Worm (Caenorhabditis elegans) whole organism, L1 larva: ENCODE data around the gene chil-7.
A peak's percentile ranks its signal among the peaks of the same experiment; 100 is the strongest.

ENCODE experiments used
- C16A3.4 ChIP-seq: fragments of 150-350 bp; optimal IDR thresholded peaks from 2 replicates; lab custom pipeline; 2014; ENCODE audit warnings: missing biosample characterization, missing genetic modification characterization
- C34B4.2 ChIP-seq: sonication (generic microtip); optimal IDR thresholded peaks from 2 replicates; lab custom pipeline; 2017; ENCODE audit warnings: mild to moderate bottlenecking, missing genetic modification characterization, missing compliant biosample characterization
- F16B12.6 ChIP-seq: fragments of 150-350 bp; optimal IDR thresholded peaks from 2 replicates; lab custom pipeline; 2014; ENCODE audit warnings: missing biosample characterization, missing genetic modification characterization
- aha-1 ChIP-seq: fragments of 150-350 bp; optimal IDR thresholded peaks from 2 replicates; lab custom pipeline; 2014; ENCODE audit warnings: missing biosample characterization, missing genetic modification characterization
- alr-1 ChIP-seq: fragments of 200-800 bp; sonication (Bioruptor generic); optimal IDR thresholded peaks from 2 replicates; lab custom pipeline; 2018; ENCODE audit warnings: borderline replicate concordance, mild to moderate bottlenecking, missing genetic modification characterization, missing compliant biosample characterization
- blmp-1 ChIP-seq: fragments of 150-350 bp; optimal IDR thresholded peaks from 2 replicates; lab custom pipeline; 2014; ENCODE audit warnings: missing biosample characterization, missing genetic modification characterization
- ceh-63 ChIP-seq: fragments of 200-800 bp; sonication (Bioruptor generic); optimal IDR thresholded peaks from 2 replicates; lab custom pipeline; 2018; ENCODE audit warnings: mild to moderate bottlenecking, missing genetic modification characterization, missing compliant biosample characterization
- ceh-88 ChIP-seq: fragments of 200-800 bp; sonication (Bioruptor generic); IDR thresholded peaks from 2 replicates; pipeline ENCODE4 v1.3.6; 2022; ENCODE audit warnings: missing genetic modification characterization, missing compliant biosample characterization
- dsc-1 ChIP-seq: sonication (generic microtip); optimal IDR thresholded peaks from 2 replicates; lab custom pipeline; 2016; ENCODE audit warnings: mild to moderate bottlenecking, missing genetic modification characterization, missing compliant biosample characterization
- efl-1 ChIP-seq, 4 experiments: fragments of 150-350 bp; optimal IDR thresholded peaks in 3 of 4; peaks in 1 of 4; 1 replicate in 1 of 4; 2 replicates in 3 of 4; lab custom pipeline; 2014; ENCODE audit warnings: missing biosample characterization in 2 of 4, missing genetic modification characterization in 2 of 4, missing genetic modification reagents in 2 of 4
- elt-2 ChIP-seq: sonication (generic microtip); optimal IDR thresholded peaks from 2 replicates; lab custom pipeline; 2016; ENCODE audit warnings: missing genetic modification characterization, mild to moderate bottlenecking, inconsistent platforms, missing compliant biosample characterization, missing genetic modification reagents
- elt-3 ChIP-seq, 6 experiments: fragments of 150-350 bp in 1 of 6; sonication (generic microtip); optimal IDR thresholded peaks; 2 replicates each; lab custom pipeline; 2017 to 2018; ENCODE audit warnings: missing biosample characterization in 6 of 6, missing genetic modification characterization in 6 of 6, inconsistent platforms in 1 of 6
- grh-1 ChIP-seq: fragments of 200-800 bp; sonication (Bioruptor generic); IDR thresholded peaks from 2 replicates; pipeline ENCODE4 v1.3.6; 2022; ENCODE audit warnings: missing genetic modification reagents, missing genetic modification characterization, missing compliant biosample characterization
- hlh-17 ChIP-seq: fragments of 200-800 bp; sonication (Bioruptor generic); optimal IDR thresholded peaks from 2 replicates; lab custom pipeline; 2018; ENCODE audit warnings: missing genetic modification characterization, mild to moderate bottlenecking, missing compliant biosample characterization, moderate library complexity, borderline replicate concordance
- hlh-4 ChIP-seq: sonication (generic microtip); optimal IDR thresholded peaks from 2 replicates; lab custom pipeline; 2016; ENCODE audit warnings: mild to moderate bottlenecking, missing genetic modification characterization, missing compliant biosample characterization
- hpl-2 ChIP-seq: fragments of 150-350 bp; optimal IDR thresholded peaks from 2 replicates; lab custom pipeline; 2014; ENCODE audit warnings: missing biosample characterization, missing genetic modification reagents, missing genetic modification characterization
- isw-1 ChIP-seq: fragments of 200-800 bp; sonication (Bioruptor generic); IDR thresholded peaks from 2 replicates; pipeline ENCODE4 v1.3.6; 2022; ENCODE audit warnings: missing genetic modification characterization, missing compliant biosample characterization
- lin-14 ChIP-seq: fragments of 200-800 bp; sonication (Bioruptor generic); optimal IDR thresholded peaks from 2 replicates; lab custom pipeline; 2018; ENCODE audit warnings: mild to moderate bottlenecking, missing genetic modification characterization, moderate library complexity, missing compliant biosample characterization
- lin-35 ChIP-seq, 2 experiments: fragments of 150-350 bp; optimal IDR thresholded peaks; 2 replicates each; lab custom pipeline; 2014; ENCODE audit warnings: missing biosample characterization in 2 of 2, missing genetic modification characterization in 2 of 2, missing genetic modification reagents in 2 of 2
- lsy-2 ChIP-seq, 2 experiments: fragments of 150-350 bp; optimal IDR thresholded peaks; 2 replicates each; lab custom pipeline; 2014; ENCODE audit warnings: missing biosample characterization in 2 of 2, missing genetic modification characterization in 2 of 2
- mef-2 ChIP-seq: fragments of 150-350 bp; optimal IDR thresholded peaks from 2 replicates; lab custom pipeline; 2014; ENCODE audit warnings: missing biosample characterization, missing genetic modification characterization
- nhr-237 ChIP-seq: fragments of 150-350 bp; optimal IDR thresholded peaks from 2 replicates; lab custom pipeline; 2014; ENCODE audit warnings: missing biosample characterization, missing genetic modification characterization
- nhr-47 ChIP-seq: sonication (generic microtip); optimal IDR thresholded peaks from 2 replicates; lab custom pipeline; 2016; ENCODE audit warnings: mild to moderate bottlenecking, missing genetic modification characterization, moderate library complexity, missing compliant biosample characterization
- nhr-77 ChIP-seq: fragments of 150-350 bp; optimal IDR thresholded peaks from 2 replicates; lab custom pipeline; 2014; ENCODE audit warnings: missing biosample characterization, missing genetic modification characterization
- nhr-85 ChIP-seq: sonication (generic microtip); peaks from one replicate; lab custom pipeline; 2016; ENCODE audit warnings: missing genetic modification characterization, inconsistent platforms, missing compliant biosample characterization
- pax-3 ChIP-seq: fragments of 200-800 bp; sonication (Bioruptor generic); optimal IDR thresholded peaks from 2 replicates; lab custom pipeline; 2018; ENCODE audit warnings: mild to moderate bottlenecking, missing genetic modification characterization, moderate library complexity, missing compliant biosample characterization
- rnt-1 ChIP-seq: sonication (generic microtip); optimal IDR thresholded peaks from 2 replicates; lab custom pipeline; 2016; ENCODE audit warnings: mild to moderate bottlenecking, missing genetic modification characterization, moderate library complexity, missing compliant biosample characterization
- sup-37 ChIP-seq: fragments of 200-800 bp; sonication (Bioruptor generic); optimal IDR thresholded peaks from 2 replicates; lab custom pipeline; 2018; ENCODE audit warnings: mild to moderate bottlenecking, missing genetic modification characterization, missing compliant biosample characterization
- swsn-7 ChIP-seq: sonication (generic microtip); optimal IDR thresholded peaks from 2 replicates; lab custom pipeline; 2016; ENCODE audit warnings: missing genetic modification characterization, missing compliant biosample characterization
- unc-130 ChIP-seq: fragments of 150-350 bp; optimal IDR thresholded peaks from 2 replicates; lab custom pipeline; 2017; ENCODE audit warnings: missing biosample characterization, missing genetic modification characterization, inconsistent platforms
- zag-1 ChIP-seq: fragments of 150-350 bp; optimal IDR thresholded peaks from 2 replicates; lab custom pipeline; 2014; ENCODE audit warnings: missing biosample characterization, missing genetic modification characterization
- ztf-4 ChIP-seq: fragments of 150-350 bp; optimal IDR thresholded peaks from 2 replicates; lab custom pipeline; 2014; ENCODE audit warnings: missing biosample characterization, missing genetic modification characterization

The chil-7 gene

ce11 chrII:9891031-9891689 lies 20.2 kb upstream of the chil-7 start, which contains the start of gene vgln-1:
vgln-1 (minus strand) TSS chrII:9891081.
- TF ChIP-seq rnt-1 (tag; lab: Kevin White, UChicago) (no peak), unc-130 (no peak), isw-1 (GFP tag; lab: Robert Waterston, UW) (no peak), efl-1 (optimal IDR thresholded peaks at IDR 0.05; lab: Kevin White, UChicago) (peak; percentile 5 to 23), efl-1 (GFP tag; optimal IDR thresholded peaks at IDR 0.05 in 1 of 2; lab: Kevin White, UChicago) (peak in 1 of 2 experiments; percentile 77), swsn-7 (tag; lab: Kevin White, UChicago) (no peak), blmp-1 (tag; lab: Kevin White, UChicago) (peak; percentile 74), lin-14 (GFP tag; lab: Kevin White, UChicago) (peak; percentile 59), ceh-88 (no peak), lsy-2 (tag; optimal IDR thresholded peaks at IDR 0.05; lab: Kevin White, UChicago) (peak in 1 of 2 experiments; percentile 39), ztf-4 (tag; lab: Kevin White, UChicago) (no peak), lin-35 (GFP tag; optimal IDR thresholded peaks at IDR 0.05; lab: Kevin White, UChicago) (no peak), nhr-47 (tag; lab: Kevin White, UChicago) (no peak), aha-1 (tag; lab: Kevin White, UChicago) (no peak)

- no peak for TF ChIP-seq ceh-63 (GFP tag; lab: Kevin White, UChicago)
Measured at ce11 chrII:9888549-9888948, 17.6 kb upstream of the chil-7 start.

- TF ChIP-seq zag-1 (no peak), ceh-88 (no peak), ztf-4 (tag; lab: Kevin White, UChicago) (no peak), aha-1 (tag; lab: Kevin White, UChicago) (no peak), dsc-1 (tag; lab: Kevin White, UChicago) (no peak), alr-1 (no peak)
Measured at ce11 chrII:9886216-9886615, 15.2 kb upstream of the chil-7 start, which contains the start of gene algn-8. algn-8 (minus strand) TSS chrII:9886442.

ce11 chrII:9880826-9881225 lies 9.9 kb upstream of the chil-7 start, which contains the start of gene C08H9.15:
C08H9.15 (plus strand) TSS chrII:9881193.
- peak; percentile 85 for TF ChIP-seq blmp-1 (tag; lab: Kevin White, UChicago)
- peak in 4 of 6 experiments; percentile 16 to 64 (median 45) for TF ChIP-seq elt-3 (tag; optimal IDR thresholded peaks at IDR 0.05; lab: Kevin White, UChicago)
- peak; percentile 61 for TF ChIP-seq nhr-85 (tag; lab: Kevin White, UChicago)
- TF ChIP-seq C34B4.2 (tag; lab: Kevin White, UChicago): no peak
- TF ChIP-seq hpl-2 (GFP tag; lab: Kevin White, UChicago): no peak
- TF ChIP-seq, all 84 proteins: peak for 3

- TF ChIP-seq blmp-1 (tag; lab: Kevin White, UChicago): peak; percentile 97
- TF ChIP-seq nhr-47 (tag; lab: Kevin White, UChicago): no peak
Measured at ce11 chrII:9879815-9880214, 8.8 kb upstream of the chil-7 start.

ce11 chrII:9874508-9875229 lies 3.7 kb upstream of the chil-7 start, which contains the start of the genes chil-2 and ctsa-3.2:
chil-2 (minus strand) TSS chrII:9874608.
ctsa-3.2 (plus strand) TSS chrII:9875179.
- no peak for TF ChIP-seq pax-3 (tag; lab: Kevin White, UChicago)
- no peak for TF ChIP-seq mef-2 (tag; lab: Kevin White, UChicago)
- TF ChIP-seq elt-2 (tag; lab: Kevin White, UChicago): no peak
- no peak for TF ChIP-seq zag-1
- TF ChIP-seq C16A3.4 (tag; lab: Kevin White, UChicago): no peak
- no peak for TF ChIP-seq swsn-7 (tag; lab: Kevin White, UChicago)
- no peak for TF ChIP-seq nhr-77 (tag; lab: Kevin White, UChicago)
- no peak for TF ChIP-seq hlh-4 (tag; lab: Kevin White, UChicago)
- no peak for TF ChIP-seq grh-1 (GFP tag; lab: Robert Waterston, UW)
- no peak for TF ChIP-seq nhr-237 (tag; lab: Kevin White, UChicago)
- no peak for TF ChIP-seq hlh-17 (GFP tag; lab: Kevin White, UChicago)
- TF ChIP-seq sup-37 (GFP tag; lab: Kevin White, UChicago): no peak
- no peak for TF ChIP-seq F16B12.6 (tag; lab: Kevin White, UChicago)
